Worm (Caenorhabditis elegans) whole organism, L2 larva: ENCODE data around the gene zim-2.
A peak's percentile ranks its signal among the peaks of the same experiment; 100 is the strongest.

Experiments
- C34F6.9 ChIP-seq: fragments of 150-350 bp; optimal IDR thresholded peaks from 2 replicates; lab custom pipeline; 2014; ENCODE audit warnings: missing biosample characterization, missing genetic modification characterization
- F13H6.1 ChIP-seq: sonication (generic microtip); optimal IDR thresholded peaks from 2 replicates; lab custom pipeline; 2016; ENCODE audit warnings: missing genetic modification characterization, missing compliant biosample characterization
- R02D3.7 ChIP-seq: fragments of 150-350 bp; optimal IDR thresholded peaks from 2 replicates; lab custom pipeline; 2014; ENCODE audit warnings: missing biosample characterization, missing genetic modification characterization
- ZK546.5 ChIP-seq: sonication (generic microtip); optimal IDR thresholded peaks from 2 replicates; lab custom pipeline; 2017; ENCODE audit warnings: missing biosample characterization, missing genetic modification characterization
- alr-1 ChIP-seq: fragments of 150-350 bp; optimal IDR thresholded peaks from 2 replicates; lab custom pipeline; 2014; ENCODE audit warnings: missing biosample characterization, missing genetic modification characterization
- aly-2 ChIP-seq: fragments of 150-350 bp; optimal IDR thresholded peaks from 2 replicates; lab custom pipeline; 2014; ENCODE audit warnings: missing biosample characterization, missing genetic modification characterization
- blmp-1 ChIP-seq: sonication (generic microtip); optimal IDR thresholded peaks from 2 replicates; lab custom pipeline; 2017; ENCODE audit warnings: missing genetic modification characterization, mild to moderate bottlenecking, missing compliant biosample characterization, antibody characterized with exemption, moderate library complexity; ENCODE audit not compliant: insufficient read depth
- ceh-16 ChIP-seq: fragments of 150-350 bp; optimal IDR thresholded peaks from 2 replicates; lab custom pipeline; 2014; ENCODE audit warnings: missing biosample characterization, missing genetic modification characterization
- ceh-82 ChIP-seq: fragments of 150-350 bp; optimal IDR thresholded peaks from 2 replicates; lab custom pipeline; 2014; ENCODE audit warnings: missing biosample characterization, missing genetic modification characterization
- crh-2 ChIP-seq: sonication (generic microtip); optimal IDR thresholded peaks from 2 replicates; lab custom pipeline; 2017; ENCODE audit warnings: missing biosample characterization, missing genetic modification characterization
- dmd-4 ChIP-seq: sonication (generic microtip); optimal IDR thresholded peaks from 2 replicates; lab custom pipeline; 2017; ENCODE audit warnings: missing biosample characterization, missing genetic modification characterization
- egl-27 ChIP-seq: sonication (generic microtip); optimal IDR thresholded peaks from 3 replicates; lab custom pipeline; 2017; ENCODE audit warnings: missing biosample characterization, missing genetic modification reagents, missing genetic modification characterization
- elt-3 ChIP-seq: sonication (generic microtip); optimal IDR thresholded peaks from 2 replicates; lab custom pipeline; 2017; ENCODE audit warnings: missing biosample characterization, missing genetic modification characterization
- fos-1 ChIP-seq: fragments of 150-350 bp; optimal IDR thresholded peaks from 2 replicates; lab custom pipeline; 2014; ENCODE audit warnings: missing biosample characterization, missing genetic modification characterization
- lin-11 ChIP-seq: fragments of 150-350 bp; sonication (generic microtip); optimal IDR thresholded peaks from 2 replicates; lab custom pipeline; 2014; ENCODE audit warnings: missing biosample characterization, missing genetic modification characterization, inconsistent platforms, mixed read lengths
- lin-13 ChIP-seq: fragments of 150-350 bp; optimal IDR thresholded peaks from 2 replicates; lab custom pipeline; 2014; ENCODE audit warnings: missing biosample characterization, missing genetic modification reagents, missing genetic modification characterization
- lin-39 ChIP-seq: fragments of 150-350 bp; optimal IDR thresholded peaks from 2 replicates; lab custom pipeline; 2014; ENCODE audit warnings: missing biosample characterization, missing genetic modification reagents, missing genetic modification characterization
- mab-5 ChIP-seq: fragments of 150-350 bp; optimal IDR thresholded peaks from 2 replicates; lab custom pipeline; 2014; ENCODE audit warnings: missing biosample characterization, missing genetic modification characterization
- mbf-1 ChIP-seq: sonication (generic microtip); optimal IDR thresholded peaks from 2 replicates; lab custom pipeline; 2017; ENCODE audit warnings: missing biosample characterization, missing genetic modification characterization
- mdl-1 ChIP-seq, 2 experiments: fragments of 150-350 bp in 1 of 2; sonication (generic microtip) in 1 of 2; optimal IDR thresholded peaks; 2 replicates each; lab custom pipeline; 2017; ENCODE audit warnings: missing biosample characterization in 2 of 2, missing genetic modification characterization in 2 of 2
- nhr-11 ChIP-seq: fragments of 150-350 bp; optimal IDR thresholded peaks from 2 replicates; lab custom pipeline; 2014; ENCODE audit warnings: missing biosample characterization, missing genetic modification characterization
- nhr-129 ChIP-seq: fragments of 150-350 bp; optimal IDR thresholded peaks from 2 replicates; lab custom pipeline; 2014; ENCODE audit warnings: missing biosample characterization, missing genetic modification characterization
- nhr-21 ChIP-seq: fragments of 150-350 bp; optimal IDR thresholded peaks from 2 replicates; lab custom pipeline; 2014; ENCODE audit warnings: missing biosample characterization, missing genetic modification characterization
- nhr-25 ChIP-seq: fragments of 150-350 bp; sonication (generic microtip); optimal IDR thresholded peaks from 3 replicates; lab custom pipeline; 2014; ENCODE audit warnings: missing biosample characterization, missing genetic modification characterization
- nhr-77 ChIP-seq: fragments of 150-350 bp; optimal IDR thresholded peaks from 2 replicates; lab custom pipeline; 2014; ENCODE audit warnings: missing biosample characterization, missing genetic modification characterization
- peb-1 ChIP-seq: fragments of 150-350 bp; optimal IDR thresholded peaks from 2 replicates; lab custom pipeline; 2014; ENCODE audit warnings: missing biosample characterization, missing genetic modification characterization
- skn-1 ChIP-seq: sonication (generic microtip); optimal IDR thresholded peaks from 2 replicates; lab custom pipeline; 2017; ENCODE audit warnings: missing biosample characterization, missing genetic modification characterization
- sma-9 ChIP-seq, 2 experiments: fragments of 150-350 bp in 1 of 2; sonication (generic microtip) in 1 of 2; optimal IDR thresholded peaks; 2 replicates each; lab custom pipeline; 2014 to 2016; ENCODE audit warnings: missing genetic modification characterization in 2 of 2, mild to moderate bottlenecking in 1 of 2, missing biosample characterization in 1 of 2, missing compliant biosample characterization in 1 of 2, missing genetic modification reagents in 1 of 2, moderate library complexity in 1 of 2
- snpc-4 ChIP-seq: fragments of 150-350 bp; optimal IDR thresholded peaks from 2 replicates; lab custom pipeline; 2014; ENCODE audit warnings: missing biosample characterization, missing genetic modification characterization
- unc-39 ChIP-seq: fragments of 150-350 bp; optimal IDR thresholded peaks from 2 replicates; lab custom pipeline; 2014; ENCODE audit warnings: missing biosample characterization, missing genetic modification characterization
- unc-55 ChIP-seq: fragments of 150-350 bp; sonication (generic microtip); optimal IDR thresholded peaks from 3 replicates; lab custom pipeline; 2014; ENCODE audit warnings: missing biosample characterization, missing genetic modification reagents, missing genetic modification characterization
- unc-62 ChIP-seq: fragments of 150-350 bp; optimal IDR thresholded peaks from 2 replicates; lab custom pipeline; 2014; ENCODE audit warnings: missing biosample characterization, missing genetic modification reagents, missing genetic modification characterization
- zag-1 ChIP-seq: fragments of 150-350 bp; optimal IDR thresholded peaks from 2 replicates; lab custom pipeline; 2014; ENCODE audit warnings: missing biosample characterization, missing genetic modification characterization
- ztf-1 ChIP-seq: fragments of 200-800 bp; sonication (Bioruptor generic); conservative IDR thresholded peaks from 2 replicates; pipeline ENCODE4 v1.3.6; 2022; ENCODE audit warnings: missing genetic modification characterization, missing compliant biosample characterization
- ztf-11 ChIP-seq: sonication (generic microtip); optimal IDR thresholded peaks from 2 replicates; lab custom pipeline; 2017; ENCODE audit warnings: missing biosample characterization, missing genetic modification characterization

Gene zim-2

DNA sequence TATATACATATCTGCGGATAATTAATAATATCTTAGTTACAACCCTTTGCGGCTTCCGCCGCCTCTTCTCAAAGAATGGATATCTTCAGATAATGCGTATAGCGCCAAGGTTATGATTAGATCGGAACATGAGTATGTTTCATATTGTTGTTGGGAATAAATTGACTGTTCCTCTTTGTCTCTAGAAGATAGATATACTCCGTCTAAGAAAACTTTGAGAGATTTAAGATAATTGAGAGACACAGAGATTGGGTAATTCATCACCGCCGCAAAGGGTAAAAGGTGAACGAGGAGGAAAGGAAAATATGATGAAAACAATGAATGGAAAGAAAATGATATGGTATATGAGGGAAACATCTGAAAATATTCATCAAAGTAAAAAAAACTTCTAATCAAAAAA lies 21.6 kb downstream of the zim-2 start:
- TF ChIP-seq fos-1 (tag; lab: Kevin White, UChicago) (peak; percentile 21), nhr-25 (tag; lab: Kevin White, UChicago) (peak; percentile 10), skn-1 (tag; lab: Kevin White, UChicago) (no peak), ZK546.5 (tag; lab: Kevin White, UChicago) (no peak)

- TF ChIP-seq aly-2 (no peak), ztf-1 (no peak), peb-1 (tag; lab: Kevin White, UChicago) (no peak), lin-11 (tag; lab: Kevin White, UChicago) (no peak), ztf-11 (tag; lab: Kevin White, UChicago) (no peak), sma-9 (GFP tag; optimal IDR thresholded peaks at IDR 0.05; lab: Kevin White, UChicago) (no peak), sma-9 (tag; optimal IDR thresholded peaks at IDR 0.05; lab: Kevin White, UChicago) (no peak), crh-2 (no peak), ZK546.5 (tag; lab: Kevin White, UChicago) (no peak), F13H6.1 (tag; lab: Kevin White, UChicago) (no peak), R02D3.7 (no peak)
- TF ChIP-seq, all 48 proteins: peak for 0
Observed at ce11 chrIV:10577600-10577999, 22.6 kb downstream of the zim-2 start.

DNA sequence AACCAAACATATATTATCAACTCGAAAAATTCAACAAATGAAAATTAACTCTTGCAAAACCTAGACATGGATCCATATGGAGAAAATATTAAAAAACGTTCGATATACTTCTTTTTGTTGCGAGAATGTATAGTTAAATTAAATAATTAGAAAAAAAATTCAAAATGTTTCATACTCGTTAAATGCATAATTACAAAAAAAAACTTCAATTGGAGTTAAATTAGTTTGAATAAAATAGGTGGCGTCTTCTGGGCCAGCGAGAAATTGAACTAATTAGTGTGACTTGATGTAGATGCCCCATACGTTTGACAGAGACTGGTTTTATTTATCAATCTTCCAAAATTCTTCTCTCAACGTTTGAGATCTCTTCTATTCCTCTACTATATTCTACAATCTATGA lies 23.3 kb downstream of the zim-2 start, which contains the start of gene lgc-43:
lgc-43 (plus strand) TSS at position 301 of the 400 bp plus-strand sequence.
- TF ChIP-seq ZK546.5 (tag; lab: Kevin White, UChicago) (no peak), egl-27 (tag; lab: Kevin White, UChicago) (no peak), fos-1 (tag; lab: Kevin White, UChicago) (no peak), peb-1 (tag; lab: Kevin White, UChicago) (no peak), nhr-129 (tag; lab: Kevin White, UChicago) (no peak), lin-13 (GFP tag; lab: Kevin White, UChicago) (no peak), alr-1 (tag; lab: Kevin White, UChicago) (no peak), ztf-1 (no peak), unc-62 (GFP tag; lab: Kevin White, UChicago) (no peak), elt-3 (tag; lab: Kevin White, UChicago) (no peak), lin-39 (tag; lab: Kevin White, UChicago) (no peak), crh-2 (no peak)

DNA sequence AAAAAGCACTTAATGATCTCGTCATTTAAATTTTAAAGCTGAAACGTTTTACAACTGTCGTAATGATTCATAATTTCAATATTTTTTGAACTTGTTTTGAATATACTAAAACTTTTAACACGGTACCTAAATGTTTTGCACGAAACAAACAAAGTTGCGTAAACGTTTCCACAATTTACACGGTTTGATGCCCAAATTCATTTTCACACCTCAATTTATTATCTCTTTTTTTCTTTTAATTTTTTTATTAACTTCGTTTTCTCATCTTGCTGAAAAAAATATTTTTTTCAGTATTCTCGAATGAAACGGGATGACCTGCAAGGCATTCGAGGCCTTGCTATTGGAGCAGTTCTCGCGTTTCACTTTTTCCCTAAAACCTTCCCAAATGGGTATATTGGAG lies 29.2 kb downstream of the zim-2 start, which contains the start of gene oac-8:
oac-8 (plus strand) TSS at position 301 of the 400 bp plus-strand sequence.
- TF ChIP-seq ZK546.5 (tag; lab: Kevin White, UChicago) (no peak), zag-1 (tag; lab: Kevin White, UChicago) (no peak), crh-2 (no peak), ztf-1 (no peak), unc-62 (GFP tag; lab: Kevin White, UChicago) (no peak), unc-39 (no peak), aly-2 (no peak), mdl-1 (tag; optimal IDR thresholded peaks at IDR 0.05; lab: Kevin White, UChicago) (no peak)

DNA sequence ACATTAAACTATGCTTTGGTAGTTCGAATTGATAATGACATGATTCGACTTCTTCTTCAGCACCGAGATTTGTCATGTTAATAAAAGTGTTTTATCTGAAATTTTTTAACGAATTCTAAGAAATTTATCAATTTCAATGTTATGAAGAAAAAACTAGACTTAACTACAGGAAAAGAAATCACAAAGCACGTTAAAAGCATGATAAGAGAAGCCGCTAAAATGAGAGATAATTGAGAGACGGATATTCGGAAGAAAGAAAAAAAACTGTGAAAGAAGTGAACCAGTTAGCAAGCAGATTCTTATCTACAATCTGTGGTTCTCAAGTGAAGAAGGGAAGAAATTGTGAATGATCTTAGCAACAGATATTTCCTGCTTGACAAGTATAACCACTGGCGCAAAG lies 34.0 kb downstream of the zim-2 start, which contains the start of gene C43F9.4:
C43F9.4 (minus strand) TSS at position 101 of the 400 bp plus-strand sequence.
- TF ChIP-seq C34F6.9: no peak
- no peak for TF ChIP-seq elt-3 (tag; lab: Kevin White, UChicago)
- no peak for TF ChIP-seq unc-55
- no peak for TF ChIP-seq ceh-82
- no peak for TF ChIP-seq dmd-4 (tag; lab: Kevin White, UChicago)
- no peak for TF ChIP-seq nhr-21 (tag; lab: Kevin White, UChicago)
- TF ChIP-seq skn-1 (tag; lab: Kevin White, UChicago): no peak
- TF ChIP-seq snpc-4 (tag; lab: Kevin White, UChicago): no peak
- no peak for TF ChIP-seq egl-27 (tag; lab: Kevin White, UChicago)
- TF ChIP-seq lin-11 (tag; lab: Kevin White, UChicago): no peak
- TF ChIP-seq nhr-77 (tag; lab: Kevin White, UChicago): no peak
- no peak for TF ChIP-seq aly-2
- TF ChIP-seq mab-5 (tag; lab: Kevin White, UChicago): no peak
- TF ChIP-seq ztf-1: no peak
- TF ChIP-seq nhr-11 (tag; lab: Kevin White, UChicago): no peak
- no peak for TF ChIP-seq fos-1 (tag; lab: Kevin White, UChicago)
- TF ChIP-seq, all 48 proteins: peak for 0

- no peak for TF ChIP-seq aly-2
- TF ChIP-seq peb-1 (tag; lab: Kevin White, UChicago): no peak
- no peak for TF ChIP-seq zag-1 (tag; lab: Kevin White, UChicago)
- no peak for TF ChIP-seq ZK546.5 (tag; lab: Kevin White, UChicago)
- no peak for TF ChIP-seq nhr-11 (tag; lab: Kevin White, UChicago)
- TF ChIP-seq C34F6.9: no peak
- TF ChIP-seq sma-9 (GFP tag; optimal IDR thresholded peaks at IDR 0.05; lab: Kevin White, UChicago): no peak
- no peak for TF ChIP-seq sma-9 (tag; optimal IDR thresholded peaks at IDR 0.05; lab: Kevin White, UChicago)
- TF ChIP-seq mbf-1: no peak
- TF ChIP-seq ceh-16: no peak
- no peak for TF ChIP-seq blmp-1 (tag; lab: Kevin White, UChicago)
- TF ChIP-seq ztf-1: no peak
Observed at ce11 chrIV:10590649-10591048, 35.6 kb downstream of the zim-2 start, which contains the start of the genes C43F9.5 and nkb-2. C43F9.5 (minus strand) TSS chrIV:10590749. nkb-2 (plus strand) TSS chrIV:10590925.
